Worm (Caenorhabditis elegans) whole organism, L3 larva: ENCODE results near the gene F33H1.4.

Experiments used
- snpc-4 ChIP-seq: fragments of 150-350 bp; optimal IDR thresholded peaks from 2 replicates; lab custom pipeline; 2014; ENCODE audit warnings: missing biosample characterization, missing genetic modification characterization
- unc-62 ChIP-seq: fragments of 150-350 bp; sonication (generic microtip); optimal IDR thresholded peaks from 4 replicates; lab custom pipeline; 2014; ENCODE audit warnings: missing biosample characterization, missing genetic modification reagents, missing genetic modification characterization

ce11 chrII:10202275-10202674, 27.8 kb downstream of the F33H1.4 start:
- TF ChIP-seq unc-62 (GFP tag; lab: Kevin White, UChicago) (no peak), snpc-4 (tag; lab: Kevin White, UChicago) (peak; percentile 32)
